Fruit fly (Drosophila melanogaster) whole organism: ENCODE data around the gene dan.

ENCODE experiments used
- EcR ChIP-seq, 2 experiments: fragments of >200 bp; optimal IDR thresholded peaks; 2 replicates each; lab custom pipeline; 2017; ENCODE audit warnings: missing biosample characterization in 2 of 2, missing genetic modification characterization in 2 of 2, missing genetic modification reagents in 2 of 2
- psq ChIP-seq: fragments of >200 bp; optimal IDR thresholded peaks from 2 replicates; lab custom pipeline; 2017

dm6 chr3R:25183484-25184442, at the start of gene dan:
- TF ChIP-seq psq (no peak), EcR (GFP tag; optimal IDR thresholded peaks at IDR 0.05; lab: Kevin White, UChicago) (no peak)
